Fruit fly (Drosophila melanogaster) whole organism, embryonic: ENCODE results near the gene CG13720.

Experiments
- B-H1 ChIP-seq: fragments of 200-800 bp; sonication (Bioruptor generic); IDR thresholded peaks from 3 replicates; pipeline ENCODE4 v1.3.6; 2022; ENCODE audit warnings: missing biosample characterization, missing genetic modification characterization
- C15 ChIP-seq: fragments of 200-800 bp; sonication (Bioruptor generic); IDR thresholded peaks from 3 replicates; pipeline ENCODE4 v1.3.6; 2022; ENCODE audit warnings: missing biosample characterization, missing genetic modification characterization
- CG10274 ChIP-seq: fragments of 200-800 bp; sonication (Bioruptor generic); optimal IDR thresholded peaks from 3 replicates; lab custom pipeline; 2017; ENCODE audit warnings: missing biosample characterization, mild to moderate bottlenecking, missing genetic modification characterization
- CG10366 ChIP-seq: fragments of 200-800 bp; sonication (Bioruptor generic); IDR thresholded peaks from 2 replicates; pipeline ENCODE4 v1.3.6; 2022; ENCODE audit warnings: missing biosample characterization, missing genetic modification characterization
- CG10565 ChIP-seq: fragments of 200-800 bp; sonication (Bioruptor generic); optimal IDR thresholded peaks from 3 replicates; lab custom pipeline; 2016; ENCODE audit warnings: missing biosample characterization, mild to moderate bottlenecking, missing genetic modification characterization
- CG10654 ChIP-seq: fragments of 200-800 bp; sonication (Bioruptor generic); optimal IDR thresholded peaks from 2 replicates; lab custom pipeline; 2016; ENCODE audit warnings: missing biosample characterization, missing genetic modification characterization
- CG10979 ChIP-seq: fragments of 200-800 bp; sonication (Bioruptor generic); optimal IDR thresholded peaks from 2 replicates; lab custom pipeline; 2018; ENCODE audit warnings: missing biosample characterization, mild to moderate bottlenecking, missing genetic modification characterization, moderate library complexity
- CG11398 ChIP-seq: fragments of 200-800 bp; sonication (Bioruptor generic); optimal IDR thresholded peaks from 2 replicates; lab custom pipeline; 2016; ENCODE audit warnings: missing biosample characterization, missing genetic modification characterization
- CG12236 ChIP-seq: fragments of 200-800 bp; sonication (Bioruptor generic); optimal IDR thresholded peaks from 2 replicates; lab custom pipeline; 2016; ENCODE audit warnings: missing biosample characterization, missing genetic modification characterization
- CG1529 ChIP-seq: fragments of 200-800 bp; sonication (Bioruptor generic); optimal IDR thresholded peaks from 3 replicates; lab custom pipeline; 2018; ENCODE audit warnings: missing biosample characterization, missing genetic modification characterization
- CG16813 ChIP-seq: fragments of 200-800 bp; sonication (Bioruptor generic); IDR thresholded peaks from 3 replicates; pipeline ENCODE4 v1.3.6; 2022; ENCODE audit warnings: missing biosample characterization, missing genetic modification characterization; ENCODE audit not compliant: partially characterized antibody
- CG16815 ChIP-seq: fragments of 200-800 bp; sonication (Bioruptor generic); optimal IDR thresholded peaks from 3 replicates; lab custom pipeline; 2017; ENCODE audit warnings: missing biosample characterization, mild to moderate bottlenecking, missing genetic modification characterization
- CG17568 ChIP-seq: fragments of 200-800 bp; sonication (Bioruptor generic); optimal IDR thresholded peaks from 2 replicates; lab custom pipeline; 2018; ENCODE audit warnings: missing biosample characterization, mild to moderate bottlenecking, missing genetic modification characterization, moderate library complexity
- CG17802 ChIP-seq: fragments of 200-800 bp; sonication (Bioruptor generic); optimal IDR thresholded peaks from 2 replicates; lab custom pipeline; 2018; ENCODE audit warnings: missing biosample characterization, mild to moderate bottlenecking, missing genetic modification characterization, moderate library complexity
- CG2678 ChIP-seq: fragments of 200-800 bp; sonication (Bioruptor generic); optimal IDR thresholded peaks from 3 replicates; lab custom pipeline; 2019; ENCODE audit warnings: missing biosample characterization, mild to moderate bottlenecking, missing genetic modification characterization, moderate library complexity
- CG31388 ChIP-seq: fragments of 200-800 bp; sonication (Bioruptor generic); optimal IDR thresholded peaks from 2 replicates; lab custom pipeline; 2016; ENCODE audit warnings: missing biosample characterization, missing genetic modification characterization
- CG32767 ChIP-seq: fragments of 200-800 bp; sonication (Bioruptor generic); IDR thresholded peaks from 2 replicates; pipeline ENCODE4 v1.3.6; 2022; ENCODE audit warnings: missing biosample characterization, missing genetic modification characterization
- CG3407 ChIP-seq: fragments of 200-800 bp; sonication (Bioruptor generic); optimal IDR thresholded peaks from 2 replicates; lab custom pipeline; 2018; ENCODE audit warnings: missing biosample characterization, mild to moderate bottlenecking, missing genetic modification characterization
- CG4404 ChIP-seq: fragments of 200-800 bp; sonication (Bioruptor generic); IDR thresholded peaks from 2 replicates; pipeline ENCODE4 v1.3.6; 2022; ENCODE audit warnings: missing biosample characterization, missing genetic modification characterization
- CG6654 ChIP-seq: fragments of 200-800 bp; sonication (Bioruptor generic); optimal IDR thresholded peaks from 2 replicates; lab custom pipeline; 2017; ENCODE audit warnings: missing biosample characterization, mild to moderate bottlenecking, missing genetic modification characterization
- CG7745 ChIP-seq: fragments of 200-800 bp; sonication (Bioruptor generic); optimal IDR thresholded peaks from 2 replicates; lab custom pipeline; 2018; ENCODE audit warnings: missing biosample characterization, mild to moderate bottlenecking, missing genetic modification characterization, moderate library complexity
- Chrac-16 ChIP-seq: fragments of 200-800 bp; sonication (Bioruptor generic); optimal IDR thresholded peaks from 3 replicates; lab custom pipeline; 2016; ENCODE audit warnings: missing biosample characterization, missing genetic modification characterization
- Deaf1 ChIP-seq: fragments of 200-800 bp; optimal IDR thresholded peaks from 3 replicates; lab custom pipeline; 2019; ENCODE audit warnings: missing biosample characterization, mild to moderate bottlenecking, missing genetic modification characterization, moderate library complexity
- H2.0 ChIP-seq: fragments of 200-800 bp; sonication (Bioruptor generic); IDR thresholded peaks from 2 replicates; pipeline ENCODE4 v1.3.6; 2022; ENCODE audit warnings: missing biosample characterization, missing genetic modification characterization
- HLH54F ChIP-seq: fragments of 200-800 bp; sonication (Bioruptor generic); optimal IDR thresholded peaks from 3 replicates; lab custom pipeline; 2016; ENCODE audit warnings: missing biosample characterization, missing genetic modification characterization
- Hand ChIP-seq: fragments of 200-800 bp; sonication (Bioruptor generic); optimal IDR thresholded peaks from 2 replicates; lab custom pipeline; 2017; ENCODE audit warnings: mild to moderate bottlenecking, missing biosample characterization, missing genetic modification reagents, missing genetic modification characterization
- Hr39 ChIP-seq: fragments of >200 bp; optimal IDR thresholded peaks from 2 replicates; lab custom pipeline; 2017
- Kr ChIP-seq: fragments of 200-800 bp; sonication (Bioruptor generic); optimal IDR thresholded peaks from 2 replicates; lab custom pipeline; 2017; ENCODE audit warnings: missing biosample characterization, mild to moderate bottlenecking, missing genetic modification characterization
- Lhr ChIP-seq: fragments of 200-800 bp; sonication (Bioruptor generic); optimal IDR thresholded peaks from 3 replicates; lab custom pipeline; 2017; ENCODE audit warnings: mild to moderate bottlenecking, missing biosample characterization, missing genetic modification reagents, missing genetic modification characterization
- Lim3 ChIP-seq: fragments of 200-800 bp; sonication (Bioruptor generic); IDR thresholded peaks from 2 replicates; pipeline ENCODE4 v1.3.6; 2022; ENCODE audit warnings: missing biosample characterization, missing genetic modification characterization
- Med ChIP-seq: fragments of 200-800 bp; sonication (Bioruptor generic); peaks from one replicate; lab custom pipeline; 2016; ENCODE audit warnings: missing biosample characterization, missing genetic modification characterization, mild to moderate bottlenecking, inconsistent platforms, moderate library complexity
- Opbp ChIP-seq: fragments of 200-800 bp; sonication (Bioruptor generic); IDR thresholded peaks from 3 replicates; pipeline ENCODE4 v1.3.6; 2022; ENCODE audit warnings: missing biosample characterization, missing genetic modification characterization; ENCODE audit not compliant: partially characterized antibody
- cas ChIP-seq: fragments of 200-800 bp; sonication (Bioruptor generic); IDR thresholded peaks from 2 replicates; pipeline ENCODE4 v1.3.6; 2022; ENCODE audit warnings: missing biosample characterization, missing genetic modification characterization
- chm ChIP-seq: fragments of 200-800 bp; sonication (Bioruptor generic); IDR thresholded peaks from 2 replicates; pipeline ENCODE4 v1.3.6; 2022; ENCODE audit warnings: missing biosample characterization, missing genetic modification characterization
- chn ChIP-seq: fragments of 200-800 bp; sonication (Bioruptor generic); optimal IDR thresholded peaks from 2 replicates; lab custom pipeline; 2016; ENCODE audit warnings: missing biosample characterization, missing genetic modification characterization
- corto ChIP-seq: fragments of 200-800 bp; sonication (Bioruptor generic); optimal IDR thresholded peaks from 2 replicates; lab custom pipeline; 2016; ENCODE audit warnings: missing biosample characterization, mild to moderate bottlenecking, missing genetic modification characterization, moderate library complexity
- crc ChIP-seq: fragments of 200-800 bp; sonication (Bioruptor generic); optimal IDR thresholded peaks from 2 replicates; lab custom pipeline; 2016; ENCODE audit warnings: missing biosample characterization, missing genetic modification characterization
- crol ChIP-seq: fragments of 200-800 bp; sonication (Bioruptor generic); IDR thresholded peaks from 2 replicates; pipeline ENCODE4 v1.3.6; 2022; ENCODE audit warnings: missing biosample characterization, missing genetic modification characterization
- en ChIP-seq: fragments of 200-800 bp; sonication (Bioruptor generic); optimal IDR thresholded peaks from 2 replicates; lab custom pipeline; 2016; ENCODE audit warnings: missing biosample characterization, missing genetic modification characterization
- eyg ChIP-seq: fragments of 200-800 bp; sonication (Bioruptor generic); optimal IDR thresholded peaks from 3 replicates; lab custom pipeline; 2016; ENCODE audit warnings: missing biosample characterization, missing genetic modification characterization
- insv ChIP-seq, 2 experiments: fragments of 200-800 bp; sonication (Bioruptor generic); optimal IDR thresholded peaks; 3 replicates each; lab custom pipeline; 2016 to 2018; ENCODE audit warnings: missing biosample characterization in 2 of 2, missing genetic modification characterization in 2 of 2
- jumu ChIP-seq: fragments of 200-800 bp; sonication (Bioruptor generic); optimal IDR thresholded peaks from 3 replicates; lab custom pipeline; 2016; ENCODE audit warnings: missing biosample characterization, missing genetic modification characterization
- kah ChIP-seq: fragments of 200-800 bp; sonication (Bioruptor generic); optimal IDR thresholded peaks from 2 replicates; lab custom pipeline; 2018; ENCODE audit warnings: missing biosample characterization, mild to moderate bottlenecking, missing genetic modification characterization
- kay ChIP-seq: fragments of 200-800 bp; sonication (Bioruptor generic); optimal IDR thresholded peaks from 2 replicates; lab custom pipeline; 2016; ENCODE audit warnings: missing biosample characterization, missing genetic modification characterization
- klu ChIP-seq: fragments of 200-800 bp; sonication (Bioruptor generic); IDR thresholded peaks from 2 replicates; pipeline ENCODE4 v1.3.6; 2022; ENCODE audit warnings: missing biosample characterization, missing genetic modification characterization
- nerfin-1 ChIP-seq: fragments of 200-800 bp; sonication (Bioruptor generic); optimal IDR thresholded peaks from 3 replicates; lab custom pipeline; 2019; ENCODE audit warnings: missing biosample characterization, mild to moderate bottlenecking, missing genetic modification characterization, moderate library complexity
- nom ChIP-seq: fragments of 200-800 bp; sonication (Bioruptor generic); optimal IDR thresholded peaks from 2 replicates; lab custom pipeline; 2017; ENCODE audit warnings: missing biosample characterization, missing genetic modification characterization, mild to moderate bottlenecking, moderate library complexity, missing genetic modification reagents
- peb ChIP-seq: fragments of 200-800 bp; sonication (Bioruptor generic); IDR thresholded peaks from 2 replicates; pipeline ENCODE4 v1.3.6; 2022; ENCODE audit warnings: missing biosample characterization, missing genetic modification characterization
- prd ChIP-seq, 3 experiments: fragments of >200 bp in 2 of 3; fragments of 200-800 bp in 1 of 3; sonication (Bioruptor generic) in 1 of 3; optimal IDR thresholded peaks in 2 of 3; IDR thresholded peaks in 1 of 3; 2 replicates in 2 of 3; 3 replicates in 1 of 3; pipeline versions ENCODE4 v1.3.6 to Lab custom; 2017 to 2022; ENCODE audit warnings: missing biosample characterization in 1 of 3, missing genetic modification characterization in 1 of 3
- sisA ChIP-seq: fragments of 200-800 bp; sonication (Bioruptor generic); IDR thresholded peaks from 2 replicates; pipeline ENCODE4 v1.3.6; 2022; ENCODE audit warnings: missing biosample characterization, missing genetic modification characterization
- trem ChIP-seq: fragments of 200-800 bp; optimal IDR thresholded peaks from 3 replicates; lab custom pipeline; 2019; ENCODE audit warnings: missing biosample characterization, mild to moderate bottlenecking, missing genetic modification characterization, moderate library complexity

The CG13720 gene

DNA sequence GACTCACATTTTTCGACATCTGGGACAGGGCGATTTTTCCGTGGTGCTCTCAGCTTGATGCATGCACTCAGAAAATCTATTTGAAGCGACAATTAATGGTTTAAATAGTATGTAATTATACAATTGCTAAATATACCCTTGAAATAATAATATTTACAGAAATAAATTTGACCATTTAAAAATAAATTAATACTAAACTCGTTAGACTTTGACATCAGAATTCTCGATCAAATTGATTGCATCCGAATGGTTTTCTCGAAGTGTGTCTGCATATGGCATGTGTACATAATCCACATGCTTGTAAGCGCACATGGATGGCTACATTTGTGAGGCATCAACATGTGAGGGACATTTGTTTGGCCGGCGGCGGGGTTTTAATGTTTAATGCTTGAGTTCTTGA is 46.4 kb upstream of the CG13720 start (continued):
- peak; percentile 53 for TF ChIP-seq CG10654
- TF ChIP-seq Deaf1 (tag; lab: Kevin White, UChicago) = peak; percentile 19
- no peak for TF ChIP-seq klu (GFP tag; lab: Robert Waterston, UW)
- TF ChIP-seq cas = no peak
- TF ChIP-seq CG17568 (GFP tag; lab: Kevin White, UChicago) = peak; percentile 54
- peak; percentile 10 for TF ChIP-seq kay (GFP tag; lab: Kevin White, UChicago)
- TF ChIP-seq CG32767 = peak; percentile 52; the same call in 1 of the 2 replicates
- TF ChIP-seq crc = no peak
- no peak for TF ChIP-seq CG10274 (GFP tag; lab: Kevin White, UChicago)
- no peak for TF ChIP-seq insv (GFP tag; optimal IDR thresholded peaks at IDR 0.05; lab: Kevin White, UChicago)
- no peak for TF ChIP-seq CG16813 (GFP tag; lab: Robert Waterston, UW)
- no peak for TF ChIP-seq Lim3
- peak; percentile 20; the same call in 1 of the 2 replicates for TF ChIP-seq H2.0 (GFP tag; lab: Robert Waterston, UW)
- no peak for TF ChIP-seq chm (GFP tag; lab: Robert Waterston, UW)
- TF ChIP-seq crol (GFP tag; lab: Robert Waterston, UW) = no peak
- TF ChIP-seq Kr (GFP tag; lab: Kevin White, UChicago) = peak; percentile 30
- no peak for TF ChIP-seq corto (GFP tag; lab: Kevin White, UChicago)
- no peak for TF ChIP-seq CG7745
- peak; percentile 35; the same call in 1 of the 2 replicates for TF ChIP-seq sisA (GFP tag; lab: Robert Waterston, UW)
- TF ChIP-seq B-H1 (GFP tag; lab: Robert Waterston, UW) = 0 out of 3 replicates have a peak, but pooled peaks have one; percentile 17
- TF ChIP-seq CG10979 (tag; lab: Kevin White, UChicago) = peak; percentile 90
- TF ChIP-seq CG31388 (GFP tag; lab: Kevin White, UChicago) = no peak
- TF ChIP-seq trem (tag; lab: Kevin White, UChicago) = peak; percentile 79
- TF ChIP-seq C15 (GFP tag; lab: Robert Waterston, UW) = no peak
- TF ChIP-seq chn (GFP tag; lab: Kevin White, UChicago) = peak; percentile 50
- no peak for TF ChIP-seq Lhr (GFP tag; lab: Kevin White, UChicago)
- no peak for TF ChIP-seq Opbp (GFP tag; lab: Robert Waterston, UW)
- peak; percentile 84 for TF ChIP-seq CG4404
- peak; percentile 67 for TF ChIP-seq CG2678 (tag; lab: Kevin White, UChicago)
- TF ChIP-seq CG16815 (GFP tag; lab: Kevin White, UChicago) = peak; percentile 67
- peak; percentile 67 for TF ChIP-seq Chrac-16 (GFP tag; lab: Kevin White, UChicago)
- TF ChIP-seq prd (optimal IDR thresholded peaks at IDR 0.05; lab: Kevin White, UChicago) = no peak
- TF ChIP-seq prd (GFP tag; IDR thresholded peaks at IDR 0.05; lab: Robert Waterston, UW) = peak; percentile 89
- TF ChIP-seq Med (GFP tag; lab: Kevin White, UChicago) = peak; percentile 74
- peak; percentile 61; the same call in 1 of the 2 replicates for TF ChIP-seq peb (GFP tag; lab: Robert Waterston, UW)
- peak; percentile 54 for TF ChIP-seq CG10366
- peak; percentile 15 for TF ChIP-seq kah
- no peak for TF ChIP-seq Hr39
- TF ChIP-seq CG12236 (GFP tag; lab: Kevin White, UChicago) = no peak
- peak; percentile 54 for TF ChIP-seq CG1529 (GFP tag; lab: Kevin White, UChicago)
- TF ChIP-seq jumu (GFP tag; lab: Kevin White, UChicago) = no peak
- TF ChIP-seq CG10565 (GFP tag; lab: Kevin White, UChicago) = no peak
- no peak for TF ChIP-seq eyg
- TF ChIP-seq CG11398 (GFP tag; lab: Kevin White, UChicago) = no peak
- no peak for TF ChIP-seq en (GFP tag; lab: Kevin White, UChicago)
- peak; percentile 64 for TF ChIP-seq nom (GFP tag; lab: Kevin White, UChicago)
- TF ChIP-seq CG3407 (GFP tag; lab: Kevin White, UChicago) = peak; percentile 40
- TF ChIP-seq HLH54F (GFP tag; lab: Kevin White, UChicago) = no peak
- no peak for TF ChIP-seq CG6654 (GFP tag; lab: Kevin White, UChicago)
- TF ChIP-seq CG17802 (tag; lab: Kevin White, UChicago) = peak; percentile 19
- TF ChIP-seq nerfin-1 (tag; lab: Kevin White, UChicago) = peak; percentile 63
- no peak for TF ChIP-seq Hand (GFP tag; lab: Kevin White, UChicago)
